Worm (Caenorhabditis elegans): ENCODE measurements around the gene srx-111.

- TF ChIP-seq mdl-1 (tag; optimal IDR thresholded peaks at IDR 0.05) (no peak), unc-55 (GFP tag; optimal IDR thresholded peaks at IDR 0.05) (no peak), egl-27 (tag; optimal IDR thresholded peaks at IDR 0.05) (no peak), nhr-21 (tag; optimal IDR thresholded peaks at IDR 0.05) (no peak), fos-1 (tag; optimal IDR thresholded peaks at IDR 0.05) (no peak), snpc-4 (tag; optimal IDR thresholded peaks at IDR 0.05) (no peak), blmp-1 (tag; optimal IDR thresholded peaks at IDR 0.05; ENCODE audit: insufficient read depth) (no peak), ztf-11 (tag; optimal IDR thresholded peaks at IDR 0.05) (no peak), nhr-25 (tag; optimal IDR thresholded peaks at IDR 0.05) (no peak), unc-39 (tag; optimal IDR thresholded peaks at IDR 0.05) (no peak)
Measured at ce11 chrII:3773130-3773529, 15.5 kb downstream of the srx-111 start, which contains the start of gene T24E12.10.

Measured in whole organism, L2 larva.